Fruit fly (Drosophila melanogaster) whole organism, wandering third instar larva: Measurements from ENCODE around the gene CG42729.

Experiments
- Vsx2 ChIP-seq: fragments of 200-300, 225-300 bp; sonication (Bioruptor generic); optimal IDR thresholded peaks from 2 replicates; lab custom pipeline; 2018; ENCODE audit warnings: missing biosample characterization, missing genetic modification characterization; ENCODE audit not compliant: partially characterized antibody
- br ChIP-seq: fragments of 200-800 bp; sonication (Bioruptor generic); optimal IDR thresholded peaks from 2 replicates; lab custom pipeline; 2016; ENCODE audit warnings: missing biosample characterization, missing genetic modification characterization
- ey ChIP-seq: fragments of 200-800 bp; sonication (Bioruptor generic); optimal IDR thresholded peaks from 2 replicates; lab custom pipeline; 2016; ENCODE audit warnings: missing biosample characterization, missing genetic modification characterization

dm6 chr3L:15526712-15527111, 604 bp downstream of the CG42729 start, which contains the start of gene CG33985:
- TF ChIP-seq br (GFP tag; lab: Kevin White, UChicago) (no peak), ey (GFP tag; lab: Kevin White, UChicago) (no peak), Vsx2 (no peak)
